Fruit fly (Drosophila melanogaster): Measurements from ENCODE around the gene CG5478.

The CG5478 gene

DNA sequence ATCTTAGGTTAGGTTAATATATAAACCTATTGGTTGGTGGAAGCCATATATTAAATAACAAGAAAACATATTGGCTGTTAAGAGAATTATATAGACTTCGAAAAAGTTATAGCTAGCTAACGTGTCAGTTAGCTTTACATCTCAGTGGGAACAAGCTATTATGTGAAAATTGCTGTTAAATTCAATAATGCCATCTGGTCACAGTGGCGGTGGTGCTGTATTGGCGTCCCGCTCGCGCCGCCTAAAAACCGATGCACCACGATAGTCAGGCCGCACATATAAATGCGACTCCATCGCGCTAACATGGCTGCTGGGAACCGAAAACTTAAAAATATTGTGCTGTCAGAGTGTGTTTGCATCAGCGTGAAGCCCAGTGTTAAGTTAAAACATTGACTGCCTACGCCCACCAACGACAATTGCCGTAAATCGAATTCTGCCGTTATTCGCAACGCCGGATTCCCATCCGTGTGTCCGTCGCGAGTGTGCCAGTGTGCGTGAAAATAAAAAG, 39.5 kb upstream of the CG5478 start, which contains the start of gene Hel89B (continued):
- TF ChIP-seq CG9932 (GFP tag; IDR thresholded peaks at IDR 0.05) (no peak), CG12236 (GFP tag; optimal IDR thresholded peaks at IDR 0.05) (no peak), CG34422 (GFP tag; IDR thresholded peaks at IDR 0.05) (no peak), Med (GFP tag) (peak; percentile 69), jigr1 (GFP tag; IDR thresholded peaks at IDR 0.05) (no peak), Dek (tag; optimal IDR thresholded peaks at IDR 0.05) (peak; percentile 64), CG17385 (GFP tag; optimal IDR thresholded peaks at IDR 0.05) (no peak), CG16863 (GFP tag; optimal IDR thresholded peaks at IDR 0.05) (peak; percentile 18), CG11247 (GFP tag; IDR thresholded peaks at IDR 0.05) (no peak), gce (GFP tag; IDR thresholded peaks at IDR 0.05) (no peak), bab2 (GFP tag; optimal IDR thresholded peaks at IDR 0.05) (peak; percentile 73), CG11093 (GFP tag; IDR thresholded peaks at IDR 0.05) (no peak; the same call in 2 of the 3 replicates), vnd (GFP tag; IDR thresholded peaks at IDR 0.05; ENCODE audit: partially characterized antibody) (no peak), CG8944 (GFP tag; optimal IDR thresholded peaks at IDR 0.05) (peak; percentile 76), CG18011 (GFP tag; optimal IDR thresholded peaks at IDR 0.05) (no peak), vfl (GFP tag; optimal IDR thresholded peaks at IDR 0.05) (peak; percentile 43), Pdp1 (GFP tag; optimal IDR thresholded peaks at IDR 0.05) (peak; percentile 58 to 62), CG34224 (GFP tag; IDR thresholded peaks at IDR 0.05; ENCODE audit: partially characterized antibody) (no peak), CG30403 (GFP tag; optimal IDR thresholded peaks at IDR 0.05) (peak; percentile 79), Bgb (GFP tag; IDR thresholded peaks at IDR 0.05; ENCODE audit: partially characterized antibody) (no peak), CG17359 (tag; optimal IDR thresholded peaks at IDR 0.05) (peak; percentile 52), ems (GFP tag; optimal IDR thresholded peaks at IDR 0.05) (peak; percentile 53), C15 (GFP tag; IDR thresholded peaks at IDR 0.05) (no peak), HmgZ (tag; optimal IDR thresholded peaks at IDR 0.05) (peak; percentile 65), ap (GFP tag; IDR thresholded peaks at IDR 0.05) (no peak), fd96Cb (tag; optimal IDR thresholded peaks at IDR 0.05) (peak; percentile 65), HLHmδ (GFP tag; optimal IDR thresholded peaks at IDR 0.05) (peak; percentile 80), NfI (GFP tag; optimal IDR thresholded peaks at IDR 0.05) (peak; percentile 66), inv (GFP tag; IDR thresholded peaks at IDR 0.05; ENCODE audit: partially characterized antibody) (no peak), Adf1 (GFP tag; IDR thresholded peaks at IDR 0.05) (no peak), ab (GFP tag; optimal IDR thresholded peaks at IDR 0.05) (no peak), gt (GFP tag; IDR thresholded peaks at IDR 0.05) (no peak), tap (tag; optimal IDR thresholded peaks at IDR 0.05) (no peak), NC2α (GFP tag; optimal IDR thresholded peaks at IDR 0.05) (peak; percentile 82), hbn (GFP tag; IDR thresholded peaks at IDR 0.05; ENCODE audit: partially characterized antibody) (no peak), CG10274 (GFP tag; optimal IDR thresholded peaks at IDR 0.05) (no peak), dm (GFP tag; optimal IDR thresholded peaks at IDR 0.05) (peak; percentile 60), CG11456 (GFP tag; IDR thresholded peaks at IDR 0.05) (no peak), zen2 (GFP tag; IDR thresholded peaks at IDR 0.05; ENCODE audit: partially characterized antibody) (no peak), tna (GFP tag; IDR thresholded peaks at IDR 0.05; ENCODE audit: partially characterized antibody) (no peak), hkb (optimal IDR thresholded peaks at IDR 0.05) (peak; percentile 92), hkb (GFP tag; IDR thresholded peaks at IDR 0.05) (no peak), fru (optimal IDR thresholded peaks at IDR 0.05) (no peak), Ets65A (GFP tag) (peak; percentile 94), croc (GFP tag; conservative IDR thresholded peaks at IDR 0.05) (peak; percentile 33; the same call in 2 of the 3 replicates), Asciz (GFP tag; optimal IDR thresholded peaks at IDR 0.05) (no peak), CG3065 (GFP tag; optimal IDR thresholded peaks at IDR 0.05) (no peak), D (optimal IDR thresholded peaks at IDR 0.05) (no peak), D (GFP tag; optimal IDR thresholded peaks at IDR 0.05) (no peak), lmd (GFP tag; IDR thresholded peaks at IDR 0.05) (no peak), CG16813 (GFP tag; IDR thresholded peaks at IDR 0.05; ENCODE audit: partially characterized antibody) (no peak), ash1 (GFP tag; optimal IDR thresholded peaks at IDR 0.05) (no peak)

Data from whole organism, embryonic.